Fruit fly (Drosophila melanogaster) S2 (cell line): ENCODE measurements around the gene CG13082.

Experiments used
- CG8478 ChIP-seq: fragments of >200 bp; optimal IDR thresholded peaks from 2 replicates; lab custom pipeline; 2018
- CTCF ChIP-seq, 2 experiments: fragments of >200 bp; optimal IDR thresholded peaks; 2 replicates each; lab custom pipeline; 2018

DNA sequence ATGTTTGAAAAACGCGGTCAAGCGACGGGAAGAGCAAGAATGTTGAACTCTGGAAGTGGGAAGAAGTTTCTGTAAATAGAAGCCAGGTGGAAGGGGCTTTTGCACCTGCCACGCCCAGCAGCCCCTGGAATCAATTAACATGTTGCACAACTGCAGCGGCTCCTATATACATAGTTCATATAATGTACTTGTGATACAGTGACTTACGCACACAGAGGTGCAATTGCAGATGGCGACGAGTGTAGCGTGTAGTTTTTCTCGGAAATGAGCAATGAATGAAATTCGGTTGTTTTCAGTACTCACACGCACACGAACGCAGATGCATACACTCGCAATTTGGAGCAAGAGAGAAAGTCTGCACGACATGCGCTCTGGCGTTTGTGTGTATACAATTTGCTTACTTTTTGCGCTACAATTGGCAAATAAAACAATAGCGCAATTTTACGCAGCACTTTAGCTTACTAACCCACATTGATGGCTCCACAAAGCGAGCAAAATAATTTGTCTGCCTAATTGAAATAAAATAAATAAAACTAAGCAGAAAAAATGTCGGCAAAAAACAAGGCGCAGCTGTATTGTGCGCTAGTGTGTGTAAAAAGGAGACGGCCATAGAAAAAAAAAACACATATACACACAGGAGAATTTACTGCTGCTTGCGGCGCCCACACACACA lies 38.2 kb downstream of the CG13082 start:
- no peak for TF ChIP-seq CG8478 (lab: Kevin White, UChicago)
- TF ChIP-seq CTCF (optimal IDR thresholded peaks at IDR 0.05; lab: Kevin White, UChicago): no peak
